Worm (Caenorhabditis elegans) whole organism, young adult: ENCODE measurements around the gene ceh-27.

ENCODE experiments used
- B0019.2 ChIP-seq: fragments of 200-800 bp; sonication (Bioruptor generic); conservative IDR thresholded peaks from 2 replicates; pipeline ENCODE4 v1.3.6; 2022; ENCODE audit warnings: missing genetic modification reagents, missing genetic modification characterization, missing compliant biosample characterization
- B0035.1 ChIP-seq: sonication (generic microtip); optimal IDR thresholded peaks from 2 replicates; lab custom pipeline; 2016; ENCODE audit warnings: missing genetic modification characterization, mild to moderate bottlenecking, missing compliant biosample characterization, missing genotype, missing genetic modification reagents
- B0261.1 ChIP-seq: sonication (generic microtip); optimal IDR thresholded peaks from 2 replicates; lab custom pipeline; 2016; ENCODE audit warnings: mild to moderate bottlenecking, missing genetic modification characterization, moderate library complexity, missing compliant biosample characterization
- F23B12.7 ChIP-seq: sonication (generic microtip); optimal IDR thresholded peaks from 2 replicates; lab custom pipeline; 2017; ENCODE audit warnings: missing genetic modification characterization, mild to moderate bottlenecking, missing compliant biosample characterization, antibody characterized with exemption, moderate library complexity; ENCODE audit not compliant: insufficient read depth
- T07F8.4 ChIP-seq: sonication (generic microtip); optimal IDR thresholded peaks from 2 replicates; lab custom pipeline; 2016; ENCODE audit warnings: mild to moderate bottlenecking, missing genetic modification characterization, moderate library complexity, missing compliant biosample characterization
- Y56A3A.18 ChIP-seq: fragments of 200-800 bp; sonication (Bioruptor generic); IDR thresholded peaks from 2 replicates; pipeline ENCODE4 v1.3.6; 2022; ENCODE audit warnings: missing genetic modification reagents, missing genetic modification characterization, missing compliant biosample characterization
- akir-1 ChIP-seq: fragments of 200-800 bp; sonication (Bioruptor generic); optimal IDR thresholded peaks from 2 replicates; lab custom pipeline; 2018; ENCODE audit warnings: mild to moderate bottlenecking, missing genetic modification characterization, moderate library complexity, missing compliant biosample characterization
- aptf-3 ChIP-seq: fragments of 200-800 bp; sonication (Bioruptor generic); IDR thresholded peaks from 2 replicates; pipeline ENCODE4 v1.3.6; 2022; ENCODE audit warnings: missing genetic modification characterization, missing compliant biosample characterization
- attf-5 ChIP-seq: fragments of 200-800 bp; sonication (Bioruptor generic); optimal IDR thresholded peaks from 2 replicates; lab custom pipeline; 2018; ENCODE audit warnings: mild to moderate bottlenecking, missing genetic modification characterization, missing compliant biosample characterization
- ccch-3 ChIP-seq: fragments of 200-800 bp; sonication (Bioruptor generic); optimal IDR thresholded peaks from 2 replicates; lab custom pipeline; 2018; ENCODE audit warnings: mild to moderate bottlenecking, missing genetic modification characterization, missing compliant biosample characterization
- cebp-1 ChIP-seq, 2 experiments: fragments of 200-800 bp in 1 of 2; sonication (Bioruptor generic) in 1 of 2; sonication (generic microtip) in 1 of 2; IDR thresholded peaks in 1 of 2; optimal IDR thresholded peaks in 1 of 2; 2 replicates each; pipeline versions ENCODE4 v1.3.6 to Lab custom; 2017 to 2022; ENCODE audit warnings: missing compliant biosample characterization in 2 of 2, missing genetic modification characterization in 2 of 2, mild to moderate bottlenecking in 1 of 2, missing genetic modification reagents in 1 of 2, moderate library complexity in 1 of 2
- chd-7 ChIP-seq: sonication (generic microtip); optimal IDR thresholded peaks from 2 replicates; lab custom pipeline; 2016; ENCODE audit warnings: mild to moderate bottlenecking, missing genetic modification characterization, moderate library complexity, missing compliant biosample characterization
- dpl-1 ChIP-seq: fragments of 150-350 bp; optimal IDR thresholded peaks from 2 replicates; lab custom pipeline; 2014; ENCODE audit warnings: missing biosample characterization, missing genetic modification reagents, missing genetic modification characterization
- ets-4 ChIP-seq: fragments of 200-800 bp; sonication (Bioruptor generic); optimal IDR thresholded peaks from 2 replicates; lab custom pipeline; 2018; ENCODE audit warnings: mild to moderate bottlenecking, missing genetic modification characterization, missing compliant biosample characterization
- hlh-12 ChIP-seq: sonication (generic microtip); optimal IDR thresholded peaks from 2 replicates; lab custom pipeline; 2016; ENCODE audit warnings: missing genetic modification characterization, missing compliant biosample characterization
- hmg-1.2 ChIP-seq: fragments of 200-800 bp; sonication (Bioruptor generic); IDR thresholded peaks from 2 replicates; pipeline ENCODE4 v1.3.6; 2022; ENCODE audit warnings: missing genetic modification reagents, missing genetic modification characterization, missing compliant biosample characterization
- let-607 ChIP-seq, 2 experiments: fragments of 200-800 bp in 1 of 2; sonication (Bioruptor generic) in 1 of 2; sonication (generic microtip) in 1 of 2; optimal IDR thresholded peaks; 2 replicates each; lab custom pipeline; 2016 to 2018; ENCODE audit warnings: mild to moderate bottlenecking in 2 of 2, missing compliant biosample characterization in 2 of 2, missing genetic modification characterization in 2 of 2, moderate library complexity in 2 of 2, missing genotype in 1 of 2
- lin-26 ChIP-seq: fragments of 200-800 bp; sonication (Bioruptor generic); IDR thresholded peaks from 2 replicates; pipeline ENCODE4 v1.3.6; 2022; ENCODE audit warnings: missing genetic modification reagents, missing genetic modification characterization, missing compliant biosample characterization
- lin-35 ChIP-seq, 3 experiments: fragments of 150-350 bp in 2 of 3; sonication (generic microtip) in 1 of 3; optimal IDR thresholded peaks; 2 replicates each; lab custom pipeline; 2014 to 2018; ENCODE audit warnings: missing biosample characterization in 3 of 3, missing genetic modification characterization in 3 of 3, missing genetic modification reagents in 3 of 3
- lsy-27 ChIP-seq: sonication (generic microtip); optimal IDR thresholded peaks from 2 replicates; lab custom pipeline; 2017; ENCODE audit warnings: missing genetic modification characterization, mild to moderate bottlenecking, missing compliant biosample characterization, antibody characterized with exemption, missing genotype, borderline replicate concordance; ENCODE audit not compliant: insufficient read depth
- madf-10 ChIP-seq: sonication (generic microtip); optimal IDR thresholded peaks from 2 replicates; lab custom pipeline; 2016; ENCODE audit warnings: mild to moderate bottlenecking, missing genetic modification characterization, missing compliant biosample characterization
- mcd-1 ChIP-seq: fragments of 200-800 bp; sonication (Bioruptor generic); IDR thresholded peaks from 2 replicates; pipeline ENCODE4 v1.3.6; 2022; ENCODE audit warnings: missing genetic modification reagents, missing genetic modification characterization, missing compliant biosample characterization
- mel-28 ChIP-seq: sonication (generic microtip); optimal IDR thresholded peaks from 2 replicates; lab custom pipeline; 2016; ENCODE audit warnings: borderline replicate concordance, mild to moderate bottlenecking, missing genetic modification characterization, missing compliant biosample characterization
- mes-4 ChIP-seq: sonication (generic microtip); optimal IDR thresholded peaks from 2 replicates; lab custom pipeline; 2016; ENCODE audit warnings: missing genotype, missing genetic modification characterization, missing compliant biosample characterization
- nfya-1 ChIP-seq: sonication (generic microtip); optimal IDR thresholded peaks from 2 replicates; lab custom pipeline; 2017; ENCODE audit warnings: antibody characterized with exemption, missing compliant biosample characterization, missing genetic modification characterization, borderline replicate concordance; ENCODE audit not compliant: insufficient read depth
- nfya-2 ChIP-seq: fragments of 200-800 bp; sonication (Bioruptor generic); IDR thresholded peaks from 2 replicates; pipeline ENCODE4 v1.3.6; 2022; ENCODE audit warnings: missing genetic modification reagents, missing genetic modification characterization, missing compliant biosample characterization
- nhr-120 ChIP-seq: fragments of 200-800 bp; sonication (Bioruptor generic); IDR thresholded peaks from 2 replicates; pipeline ENCODE4 v1.3.6; 2022; ENCODE audit warnings: missing genetic modification characterization, missing compliant biosample characterization
- nhr-80 ChIP-seq: sonication (generic microtip); optimal IDR thresholded peaks from 2 replicates; lab custom pipeline; 2016; ENCODE audit warnings: missing genetic modification characterization, missing compliant biosample characterization
- nhr-90 ChIP-seq: sonication (generic microtip); optimal IDR thresholded peaks from 2 replicates; lab custom pipeline; 2016; ENCODE audit warnings: missing genotype, mild to moderate bottlenecking, missing genetic modification characterization, missing compliant biosample characterization
- pha-4 ChIP-seq: fragments of 150-350 bp; sonication (generic microtip); optimal IDR thresholded peaks from 2 replicates; lab custom pipeline; 2014; ENCODE audit warnings: missing biosample characterization, missing genetic modification reagents, missing genetic modification characterization
- repo-1 ChIP-seq: sonication (generic microtip); optimal IDR thresholded peaks from 2 replicates; lab custom pipeline; 2017; ENCODE audit warnings: mild to moderate bottlenecking, missing genetic modification characterization, missing compliant biosample characterization
- snpc-4 ChIP-seq, 5 experiments: fragments of 150-350 bp in 1 of 5; sonication (generic microtip) in 4 of 5; optimal IDR thresholded peaks; 2 replicates each; lab custom pipeline; 2014 to 2018; ENCODE audit warnings: missing genetic modification characterization in 5 of 5, missing biosample characterization in 3 of 5, antibody characterized with exemption in 2 of 5, mild to moderate bottlenecking in 2 of 5, missing compliant biosample characterization in 2 of 5, missing genotype in 2 of 5, moderate library complexity in 2 of 5, missing genetic modification reagents in 1 of 5
- tlf-1 ChIP-seq: fragments of 200-800 bp; sonication (Bioruptor generic); optimal IDR thresholded peaks from 2 replicates; lab custom pipeline; 2018; ENCODE audit warnings: mild to moderate bottlenecking, missing genetic modification characterization, missing compliant biosample characterization
- xnd-1 ChIP-seq: sonication (generic microtip); optimal IDR thresholded peaks from 2 replicates; lab custom pipeline; 2016; ENCODE audit warnings: missing genotype, missing genetic modification reagents, missing genetic modification characterization, missing compliant biosample characterization
- zfh-2 ChIP-seq: fragments of 200-800 bp; sonication (Bioruptor generic); conservative IDR thresholded peaks from 2 replicates; pipeline ENCODE4 v1.3.6; 2022; ENCODE audit warnings: missing genetic modification reagents, missing genetic modification characterization, missing compliant biosample characterization
- ztf-22 ChIP-seq: fragments of 200-800 bp; sonication (Bioruptor generic); optimal IDR thresholded peaks from 2 replicates; lab custom pipeline; 2018; ENCODE audit warnings: mild to moderate bottlenecking, missing genetic modification characterization, moderate library complexity, missing compliant biosample characterization
- ztf-26 ChIP-seq: sonication (generic microtip); optimal IDR thresholded peaks from 2 replicates; lab custom pipeline; 2017; ENCODE audit warnings: missing genetic modification characterization, missing compliant biosample characterization
- ztf-28 ChIP-seq: fragments of 200-800 bp; sonication (Bioruptor generic); IDR thresholded peaks from 2 replicates; pipeline ENCODE4 v1.3.6; 2022; ENCODE audit warnings: missing genetic modification reagents, missing genetic modification characterization, missing compliant biosample characterization
- ztf-3 ChIP-seq: fragments of 200-800 bp; sonication (Bioruptor generic); optimal IDR thresholded peaks from 2 replicates; lab custom pipeline; 2018; ENCODE audit warnings: mild to moderate bottlenecking, missing genetic modification characterization, missing compliant biosample characterization

Gene ceh-27

ce11 chrV:11637191-11637590, 27.7 kb downstream of the ceh-27 start, which contains the start of gene sipa-1:
TSS of gene sipa-1 (minus strand) at chrV:11637291.
- TF ChIP-seq hlh-12 (tag; lab: Kevin White, UChicago), result no peak
- no peak for TF ChIP-seq ets-4 (GFP tag; lab: Kevin White, UChicago)
- 0 out of 2 replicates have a peak, but pooled peaks have one; percentile 1 for TF ChIP-seq zfh-2 (GFP tag; lab: Robert Waterston, UW)
- TF ChIP-seq mel-28, result no peak
- TF ChIP-seq ztf-22 (GFP tag; lab: Kevin White, UChicago), result no peak
- TF ChIP-seq nhr-90 (tag; lab: Kevin White, UChicago), result no peak
- TF ChIP-seq tlf-1 (GFP tag; lab: Kevin White, UChicago), result no peak
- TF ChIP-seq mcd-1 (GFP tag; lab: Robert Waterston, UW), result no peak
- no peak for TF ChIP-seq hmg-1.2 (GFP tag; lab: Robert Waterston, UW)

- TF ChIP-seq attf-5 (GFP tag; lab: Kevin White, UChicago) (no peak), B0019.2 (GFP tag; lab: Robert Waterston, UW) (no peak), chd-7 (tag; lab: Kevin White, UChicago) (no peak), Y56A3A.18 (GFP tag; lab: Robert Waterston, UW) (no peak), ccch-3 (no peak), lsy-27 (tag; lab: Kevin White, UChicago) (no peak), mes-4 (tag; lab: Kevin White, UChicago) (no peak), lin-26 (GFP tag; lab: Robert Waterston, UW) (no peak), ets-4 (GFP tag; lab: Kevin White, UChicago) (no peak), nhr-120 (GFP tag; lab: Robert Waterston, UW) (no peak), ztf-28 (no peak), akir-1 (GFP tag; lab: Kevin White, UChicago) (no peak), ztf-26 (tag; lab: Kevin White, UChicago) (no peak), nfya-1 (tag; lab: Kevin White, UChicago) (no peak), nfya-2 (GFP tag; lab: Robert Waterston, UW) (no peak), repo-1 (tag; lab: Kevin White, UChicago) (no peak), dpl-1 (GFP tag; lab: Kevin White, UChicago) (no peak), mcd-1 (GFP tag; lab: Robert Waterston, UW) (no peak), B0261.1 (no peak)
Measured at ce11 chrV:11635587-11635986, 29.3 kb downstream of the ceh-27 start.

ce11 chrV:11631128-11631527, 33.8 kb downstream of the ceh-27 start:
- no peak for TF ChIP-seq ztf-3 (GFP tag; lab: Kevin White, UChicago)
- no peak for TF ChIP-seq mcd-1 (GFP tag; lab: Robert Waterston, UW)
- TF ChIP-seq lin-35 (GFP tag; optimal IDR thresholded peaks at IDR 0.05; lab: Kevin White, UChicago), result peak in 1 of 3 experiments; percentile 30
- TF ChIP-seq aptf-3 (GFP tag; lab: Robert Waterston, UW), result 0 out of 2 replicates have a peak, but pooled peaks have one; percentile 56
- TF ChIP-seq cebp-1 (GFP tag; IDR thresholded peaks at IDR 0.05; lab: Robert Waterston, UW), result no peak
- peak; percentile 66 for TF ChIP-seq cebp-1 (tag; optimal IDR thresholded peaks at IDR 0.05; lab: Kevin White, UChicago)

ce11 chrV:11629222-11630026, 35.5 kb downstream of the ceh-27 start, which contains the start of gene F35B12.10:
TSS of gene F35B12.10 (minus strand) at chrV:11629272.
- no peak for TF ChIP-seq tlf-1 (GFP tag; lab: Kevin White, UChicago)
- no peak for TF ChIP-seq lsy-27 (tag; lab: Kevin White, UChicago)
- no peak for TF ChIP-seq B0035.1
- TF ChIP-seq madf-10 (tag; lab: Kevin White, UChicago), result no peak
- TF ChIP-seq Y56A3A.18 (GFP tag; lab: Robert Waterston, UW), result no peak
- TF ChIP-seq snpc-4 (GFP tag; optimal IDR thresholded peaks at IDR 0.05; lab: Kevin White, UChicago), result no peak
- peak in 1 of 4 experiments; percentile 7 for TF ChIP-seq snpc-4 (tag; optimal IDR thresholded peaks at IDR 0.05; lab: Kevin White, UChicago)
- no peak for TF ChIP-seq xnd-1 (tag; lab: Kevin White, UChicago)
- TF ChIP-seq let-607 (tag; optimal IDR thresholded peaks at IDR 0.05; lab: Kevin White, UChicago), result peak in 1 of 2 experiments; percentile 41
- no peak for TF ChIP-seq T07F8.4 (tag; lab: Kevin White, UChicago)
- TF ChIP-seq pha-4 (tag; lab: Kevin White, UChicago), result no peak
- TF ChIP-seq nhr-80 (tag; lab: Kevin White, UChicago), result peak; percentile 98
- TF ChIP-seq F23B12.7 (tag; lab: Kevin White, UChicago), result no peak
- no peak for TF ChIP-seq ztf-22 (GFP tag; lab: Kevin White, UChicago)
- TF ChIP-seq attf-5 (GFP tag; lab: Kevin White, UChicago), result peak; percentile 13
